Worm (Caenorhabditis elegans) whole organism, dauer: ENCODE results near the gene ech-2.

Experiments used
- unc-62 ChIP-seq: sonication (generic microtip); optimal IDR thresholded peaks from 2 replicates; lab custom pipeline; 2017; ENCODE audit warnings: missing biosample characterization, missing genetic modification reagents, missing genetic modification characterization

Gene ech-2

ce11 chrIV:11855900-11856660, at the start of gene ech-2:
TSS of gene ech-2 (minus strand) at chrIV:11856351.
- TF ChIP-seq unc-62 (GFP tag; lab: Kevin White, UChicago), result no peak

ce11 chrIV:11903676-11904075, 47.5 kb upstream of the ech-2 start:
- no peak for TF ChIP-seq unc-62 (GFP tag; lab: Kevin White, UChicago)

ce11 chrIV:11902832-11903231, 46.7 kb upstream of the ech-2 start:
- no peak for TF ChIP-seq unc-62 (GFP tag; lab: Kevin White, UChicago)

- TF ChIP-seq unc-62 (GFP tag; lab: Kevin White, UChicago), result no peak
Measured at ce11 chrIV:11901215-11901614, 45.1 kb upstream of the ech-2 start.

ce11 chrIV:11900399-11900798, 44.2 kb upstream of the ech-2 start:
- TF ChIP-seq unc-62 (GFP tag; lab: Kevin White, UChicago), result no peak

- TF ChIP-seq unc-62 (GFP tag; lab: Kevin White, UChicago), result no peak
Measured at ce11 chrIV:11899358-11899757, 43.2 kb upstream of the ech-2 start, which contains the start of gene nhr-43. TSS of gene nhr-43 (plus strand) at chrIV:11899590.

ce11 chrIV:11897710-11898109, 41.6 kb upstream of the ech-2 start:
- no peak for TF ChIP-seq unc-62 (GFP tag; lab: Kevin White, UChicago)

- TF ChIP-seq unc-62 (GFP tag; lab: Kevin White, UChicago), result no peak
Measured at ce11 chrIV:11893336-11893735, 37.2 kb upstream of the ech-2 start.

- TF ChIP-seq unc-62 (GFP tag; lab: Kevin White, UChicago), result no peak
Measured at ce11 chrIV:11892545-11892944, 36.4 kb upstream of the ech-2 start.

ce11 chrIV:11885313-11885712, 29.2 kb upstream of the ech-2 start, which contains the start of gene let-653:
TSS of gene let-653 (plus strand) at chrIV:11885613.
- TF ChIP-seq unc-62 (GFP tag; lab: Kevin White, UChicago), result no peak

- TF ChIP-seq unc-62 (GFP tag; lab: Kevin White, UChicago), result no peak
Measured at ce11 chrIV:11883478-11883877, 27.3 kb upstream of the ech-2 start.

ce11 chrIV:11882534-11882933, 26.4 kb upstream of the ech-2 start:
- no peak for TF ChIP-seq unc-62 (GFP tag; lab: Kevin White, UChicago)

- TF ChIP-seq unc-62 (GFP tag; lab: Kevin White, UChicago), result no peak
Measured at ce11 chrIV:11878249-11878648, 22.1 kb upstream of the ech-2 start, which contains the start of gene cutl-27. TSS of gene cutl-27 (plus strand) at chrIV:11878549.

- no peak for TF ChIP-seq unc-62 (GFP tag; lab: Kevin White, UChicago)
Measured at ce11 chrIV:11877674-11878073, 21.5 kb upstream of the ech-2 start, which contains the start of gene pph-2. TSS of gene pph-2 (minus strand) at chrIV:11877774.

ce11 chrIV:11871898-11872297, 15.7 kb upstream of the ech-2 start:
- TF ChIP-seq unc-62 (GFP tag; lab: Kevin White, UChicago), result no peak

ce11 chrIV:11871083-11871482, 14.9 kb upstream of the ech-2 start:
- no peak for TF ChIP-seq unc-62 (GFP tag; lab: Kevin White, UChicago)

ce11 chrIV:11868452-11868851, 12.3 kb upstream of the ech-2 start:
- TF ChIP-seq unc-62 (GFP tag; lab: Kevin White, UChicago), result no peak
